Fruit fly (Drosophila melanogaster) whole organism, pupa: ENCODE measurements around the gene Spp.

Source experiments
- CG12605 ChIP-seq: fragments of 200-800 bp; sonication (Bioruptor generic); IDR thresholded peaks from 2 replicates; pipeline ENCODE4 v1.3.6; 2022; ENCODE audit warnings: missing biosample characterization, missing genetic modification characterization
- CG15710 ChIP-seq: fragments of 200-800 bp; sonication (Bioruptor generic); optimal IDR thresholded peaks from 2 replicates; lab custom pipeline; 2018; ENCODE audit warnings: missing biosample characterization, mild to moderate bottlenecking, missing genetic modification characterization, moderate library complexity
- CG32121 ChIP-seq: fragments of 200-800 bp; sonication (Bioruptor generic); IDR thresholded peaks from 2 replicates; pipeline ENCODE4 v1.3.6; 2022; ENCODE audit warnings: missing biosample characterization, missing genetic modification characterization
- CG4496 ChIP-seq: fragments of 200-800 bp; sonication (Bioruptor generic); IDR thresholded peaks from 3 replicates; pipeline ENCODE4 v1.3.6; 2022; ENCODE audit warnings: missing biosample characterization, missing genetic modification characterization
- EcR ChIP-seq: fragments of 200-800 bp; sonication (Bioruptor generic); optimal IDR thresholded peaks from 3 replicates; lab custom pipeline; 2019; ENCODE audit warnings: missing biosample characterization, missing genetic modification characterization, mild to moderate bottlenecking, moderate library complexity, missing genetic modification reagents
- gl ChIP-seq: fragments of 200-800 bp; sonication (Bioruptor generic); optimal IDR thresholded peaks from 2 replicates; lab custom pipeline; 2018; ENCODE audit warnings: missing biosample characterization, mild to moderate bottlenecking, missing genetic modification characterization

- TF ChIP-seq CG32121 (GFP tag; lab: Robert Waterston, UW) (no peak), CG15710 (tag; lab: Kevin White, UChicago) (no peak), CG12605 (GFP tag; lab: Robert Waterston, UW) (no peak), CG4496 (GFP tag; lab: Robert Waterston, UW) (no peak), EcR (GFP tag; lab: Kevin White, UChicago) (no peak), gl (tag; lab: Kevin White, UChicago) (no peak)
These were observed 23.2 kb downstream of the Spp start for dm6 chr2L:521001-521827.
